Worm (Caenorhabditis elegans) whole organism, young adult: ENCODE data around the gene him-5.

ENCODE experiments used
- F52B5.7 ChIP-seq: sonication (generic microtip); optimal IDR thresholded peaks from 2 replicates; lab custom pipeline; 2016; ENCODE audit warnings: mild to moderate bottlenecking, missing genetic modification characterization, missing compliant biosample characterization
- K11D2.4 ChIP-seq: fragments of 200-800 bp; sonication (Bioruptor generic); IDR thresholded peaks from 2 replicates; pipeline ENCODE4 v1.3.6; 2022; ENCODE audit warnings: missing genetic modification reagents, missing genetic modification characterization, missing compliant biosample characterization
- Y53G8AR.9 ChIP-seq: fragments of 200-800 bp; sonication (Bioruptor generic); conservative IDR thresholded peaks from 2 replicates; pipeline ENCODE4 v1.3.6; 2022; ENCODE audit warnings: missing genetic modification reagents, missing genetic modification characterization, missing compliant biosample characterization
- cebp-1 ChIP-seq, 2 experiments: fragments of 200-800 bp in 1 of 2; sonication (Bioruptor generic) in 1 of 2; sonication (generic microtip) in 1 of 2; IDR thresholded peaks in 1 of 2; optimal IDR thresholded peaks in 1 of 2; 2 replicates each; pipeline versions ENCODE4 v1.3.6 to Lab custom; 2017 to 2022; ENCODE audit warnings: missing compliant biosample characterization in 2 of 2, missing genetic modification characterization in 2 of 2, mild to moderate bottlenecking in 1 of 2, missing genetic modification reagents in 1 of 2, moderate library complexity in 1 of 2
- ceh-58 ChIP-seq: fragments of 200-800 bp; sonication (Bioruptor generic); IDR thresholded peaks from 2 replicates; pipeline ENCODE4 v1.3.6; 2022; ENCODE audit warnings: missing genetic modification characterization, missing compliant biosample characterization
- dox-1 ChIP-seq: fragments of 200-800 bp; sonication (Bioruptor generic); IDR thresholded peaks from 2 replicates; pipeline ENCODE4 v1.3.6; 2022; ENCODE audit warnings: missing genetic modification reagents, missing genetic modification characterization, missing compliant biosample characterization
- dpl-1 ChIP-seq: fragments of 150-350 bp; optimal IDR thresholded peaks from 2 replicates; lab custom pipeline; 2014; ENCODE audit warnings: missing biosample characterization, missing genetic modification reagents, missing genetic modification characterization
- egrh-3 ChIP-seq: fragments of 200-800 bp; sonication (Bioruptor generic); IDR thresholded peaks from 2 replicates; pipeline ENCODE4 v1.3.6; 2022; ENCODE audit warnings: missing genetic modification reagents, missing genetic modification characterization, missing compliant biosample characterization
- let-607 ChIP-seq, 2 experiments: fragments of 200-800 bp in 1 of 2; sonication (Bioruptor generic) in 1 of 2; sonication (generic microtip) in 1 of 2; optimal IDR thresholded peaks; 2 replicates each; lab custom pipeline; 2016 to 2018; ENCODE audit warnings: mild to moderate bottlenecking in 2 of 2, missing compliant biosample characterization in 2 of 2, missing genetic modification characterization in 2 of 2, moderate library complexity in 2 of 2, missing genotype in 1 of 2
- lin-26 ChIP-seq: fragments of 200-800 bp; sonication (Bioruptor generic); IDR thresholded peaks from 2 replicates; pipeline ENCODE4 v1.3.6; 2022; ENCODE audit warnings: missing genetic modification reagents, missing genetic modification characterization, missing compliant biosample characterization
- lsl-1 ChIP-seq: fragments of 200-800 bp; sonication (Bioruptor generic); optimal IDR thresholded peaks from 2 replicates; lab custom pipeline; 2018; ENCODE audit warnings: mild to moderate bottlenecking, missing genetic modification characterization, moderate library complexity, missing compliant biosample characterization
- madf-3 ChIP-seq: fragments of 200-800 bp; sonication (Bioruptor generic); IDR thresholded peaks from 2 replicates; pipeline ENCODE4 v1.3.6; 2022; ENCODE audit warnings: missing genetic modification reagents, missing genetic modification characterization, missing compliant biosample characterization
- nfya-2 ChIP-seq: fragments of 200-800 bp; sonication (Bioruptor generic); IDR thresholded peaks from 2 replicates; pipeline ENCODE4 v1.3.6; 2022; ENCODE audit warnings: missing genetic modification reagents, missing genetic modification characterization, missing compliant biosample characterization
- sptf-2 ChIP-seq: fragments of 200-800 bp; sonication (Bioruptor generic); optimal IDR thresholded peaks from 2 replicates; lab custom pipeline; 2018; ENCODE audit warnings: mild to moderate bottlenecking, missing genetic modification characterization, missing compliant biosample characterization
- xnd-1 ChIP-seq: sonication (generic microtip); optimal IDR thresholded peaks from 2 replicates; lab custom pipeline; 2016; ENCODE audit warnings: missing genotype, missing genetic modification reagents, missing genetic modification characterization, missing compliant biosample characterization

him-5 gene

ce11 chrV:14137766-14138165 is 47.5 kb downstream of the him-5 start, which contains the start of gene AH10.4:
AH10.4 (minus strand) TSS chrV:14137866.
- peak; percentile 27; the same call in 1 of the 2 replicates for TF ChIP-seq lin-26 (GFP tag; lab: Robert Waterston, UW)
- peak; percentile 17; the same call in 1 of the 2 replicates for TF ChIP-seq egrh-3 (GFP tag; lab: Robert Waterston, UW)

DNA sequence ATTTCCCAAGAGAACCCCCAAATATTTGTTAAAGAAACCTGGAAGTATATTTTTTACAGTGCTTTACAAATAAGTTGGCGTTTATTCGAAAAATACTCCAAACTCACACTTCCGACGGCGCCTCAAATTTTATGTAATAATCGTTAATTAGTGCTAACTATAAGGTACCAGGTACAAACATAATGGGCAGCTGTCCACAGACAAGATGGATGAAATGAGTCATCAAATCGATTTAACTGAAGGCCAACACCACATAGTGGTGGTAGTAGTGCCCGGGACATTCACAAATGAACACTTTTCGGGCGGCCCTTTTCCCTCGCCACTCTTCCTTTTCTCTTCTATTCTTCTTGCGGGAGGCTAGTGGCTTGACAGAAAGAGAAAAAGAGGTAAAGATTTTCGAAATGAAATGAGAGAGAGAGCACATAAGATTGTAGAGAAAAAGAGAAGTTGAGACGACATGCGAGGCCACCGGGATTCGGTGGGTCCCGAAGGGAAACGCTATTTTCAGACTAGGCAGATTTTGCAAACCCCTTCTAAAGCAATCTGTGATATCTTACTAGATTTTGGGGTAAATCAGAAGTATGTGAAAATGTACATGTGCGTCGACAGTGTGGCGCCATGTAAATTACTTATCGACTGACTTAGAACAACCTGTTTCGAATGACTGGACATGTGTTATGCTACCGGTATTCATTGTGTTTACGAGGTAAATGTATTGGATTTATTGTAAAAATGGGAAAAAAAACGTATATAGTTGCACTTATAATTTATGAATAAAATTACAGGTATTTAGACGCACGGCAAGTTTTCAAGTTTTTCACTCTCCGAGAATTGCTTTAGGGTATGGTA is 49.2 kb downstream of the him-5 start:
- TF ChIP-seq dox-1 (GFP tag; lab: Robert Waterston, UW) (no peak), Y53G8AR.9 (GFP tag; lab: Robert Waterston, UW) (no peak), dpl-1 (GFP tag; lab: Kevin White, UChicago) (no peak), let-607 (tag; optimal IDR thresholded peaks at IDR 0.05; lab: Kevin White, UChicago) (no peak)

DNA sequence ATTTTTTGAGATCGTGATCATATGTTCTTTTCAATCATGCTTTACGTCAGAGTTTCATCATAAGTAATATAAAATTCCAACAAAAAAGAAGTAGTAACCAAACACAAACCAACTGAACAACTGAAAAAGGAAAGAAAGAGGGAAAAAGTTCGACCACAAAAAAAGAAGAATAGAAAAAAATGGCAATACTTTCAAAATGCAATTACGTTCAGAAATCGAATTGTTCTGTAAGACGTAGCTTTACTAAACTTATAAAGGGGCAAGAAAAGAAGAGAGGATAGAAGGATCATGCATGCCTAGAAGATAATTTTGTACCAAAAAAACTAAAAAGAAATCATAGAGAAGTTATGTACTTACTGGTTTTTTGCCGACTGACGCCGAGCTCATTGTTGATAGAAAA is 50.5 kb downstream of the him-5 start:
- TF ChIP-seq madf-3 (GFP tag; lab: Robert Waterston, UW) (no peak), cebp-1 (GFP tag; IDR thresholded peaks at IDR 0.05; lab: Robert Waterston, UW) (no peak), cebp-1 (tag; optimal IDR thresholded peaks at IDR 0.05; lab: Kevin White, UChicago) (peak; percentile 47), K11D2.4 (no peak), nfya-2 (no peak)

- TF ChIP-seq xnd-1 (tag; lab: Kevin White, UChicago): no peak
- TF ChIP-seq sptf-2 (GFP tag; lab: Kevin White, UChicago): no peak
- no peak for TF ChIP-seq ceh-58
- TF ChIP-seq lsl-1: no peak
- TF ChIP-seq F52B5.7 (tag; lab: Kevin White, UChicago): no peak
These were observed 51.6 kb downstream of the him-5 start for ce11 chrV:14141846-14142245.
